Worm (Caenorhabditis elegans) whole organism, L4/young adult: ENCODE data around the gene clc-18.

Experiments used
- W03F9.2 ChIP-seq: fragments of 150-350 bp; optimal IDR thresholded peaks from 2 replicates; lab custom pipeline; 2014; ENCODE audit warnings: missing biosample characterization, missing genetic modification characterization
- him-1 ChIP-seq: sonication (generic microtip); optimal IDR thresholded peaks from 2 replicates; lab custom pipeline; 2016; ENCODE audit warnings: missing genotype, missing genetic modification reagents, missing genetic modification characterization, missing compliant biosample characterization

- TF ChIP-seq W03F9.2 (no peak), him-1 (tag; lab: Kevin White, UChicago) (no peak)
Observed at ce11 chrV:4152200-4152599, 42.4 kb upstream of the clc-18 start, which contains the start of gene Y45G5AM.6.
